Worm (Caenorhabditis elegans): ENCODE results near the gene Y68A4A.13.

ce11 chrV:17178457-17178856 lies 29.5 kb downstream of the Y68A4A.13 start, which contains the start of gene srh-174:
- TF ChIP-seq mab-5 (tag; optimal IDR thresholded peaks at IDR 0.05) (no peak), lsy-2 (tag; optimal IDR thresholded peaks at IDR 0.05) (no peak), nhr-28 (tag; optimal IDR thresholded peaks at IDR 0.05) (no peak), snpc-4 (tag; optimal IDR thresholded peaks at IDR 0.05) (no peak), ces-1 (GFP tag; optimal IDR thresholded peaks at IDR 0.05) (no peak), blmp-1 (tag; optimal IDR thresholded peaks at IDR 0.05) (no peak), unc-39 (tag; optimal IDR thresholded peaks at IDR 0.05) (no peak), flh-1 (GFP tag; optimal IDR thresholded peaks at IDR 0.05) (no peak)

All from whole organism, mixed stage, embryonic.